Fruit fly (Drosophila melanogaster) whole organism: ENCODE data around the gene sphinx1.

Source experiments
- CG8478 ChIP-seq: fragments of >200 bp; optimal IDR thresholded peaks from 2 replicates; lab custom pipeline; 2018; ENCODE audit warnings: inconsistent platforms
- Dll ChIP-seq: fragments of >200 bp; optimal IDR thresholded peaks from 2 replicates; lab custom pipeline; 2017
- EcR ChIP-seq, 2 experiments: fragments of >200 bp; optimal IDR thresholded peaks; 2 replicates each; lab custom pipeline; 2017; ENCODE audit warnings: missing biosample characterization in 2 of 2, missing genetic modification characterization in 2 of 2, missing genetic modification reagents in 2 of 2
- pan ChIP-seq: fragments of >200 bp; optimal IDR thresholded peaks from 2 replicates; lab custom pipeline; 2017
- psq ChIP-seq: fragments of >200 bp; optimal IDR thresholded peaks from 2 replicates; lab custom pipeline; 2017
- usp ChIP-seq: fragments of >200 bp; optimal IDR thresholded peaks from 2 replicates; lab custom pipeline; 2017; ENCODE audit warnings: missing biosample characterization, missing genetic modification characterization, mixed read lengths

The sphinx1 gene

DNA sequence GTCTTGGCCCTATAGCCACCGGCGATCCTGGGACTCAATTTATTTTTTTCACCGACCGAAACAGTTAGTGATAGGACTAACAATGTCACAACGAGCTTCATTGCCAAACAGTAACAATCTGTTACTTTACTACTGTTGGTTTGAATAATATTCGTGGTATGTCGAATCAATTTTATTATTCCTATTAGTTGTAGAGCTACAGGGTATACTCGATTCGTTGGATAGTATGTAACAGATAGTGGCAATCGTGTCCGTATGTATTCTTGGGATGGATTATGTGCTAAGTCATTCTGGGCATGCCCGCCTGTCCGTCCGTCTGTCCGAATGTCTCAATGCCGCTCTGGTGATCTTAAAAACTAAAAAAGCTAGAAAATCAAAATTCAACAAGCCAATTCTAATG, at the start of gene sphinx1:
Gene sphinx1 (minus strand): TSS at position 101 of the 400 bp plus-strand sequence.
- TF ChIP-seq CG8478 (lab: Kevin White, UChicago), result no peak
- no peak for TF ChIP-seq pan (lab: Kevin White, UChicago)
- TF ChIP-seq psq, result no peak
- TF ChIP-seq usp (GFP tag; lab: Kevin White, UChicago), result no peak
- no peak for TF ChIP-seq Dll
- no peak for TF ChIP-seq EcR (GFP tag; optimal IDR thresholded peaks at IDR 0.05; lab: Kevin White, UChicago)

DNA sequence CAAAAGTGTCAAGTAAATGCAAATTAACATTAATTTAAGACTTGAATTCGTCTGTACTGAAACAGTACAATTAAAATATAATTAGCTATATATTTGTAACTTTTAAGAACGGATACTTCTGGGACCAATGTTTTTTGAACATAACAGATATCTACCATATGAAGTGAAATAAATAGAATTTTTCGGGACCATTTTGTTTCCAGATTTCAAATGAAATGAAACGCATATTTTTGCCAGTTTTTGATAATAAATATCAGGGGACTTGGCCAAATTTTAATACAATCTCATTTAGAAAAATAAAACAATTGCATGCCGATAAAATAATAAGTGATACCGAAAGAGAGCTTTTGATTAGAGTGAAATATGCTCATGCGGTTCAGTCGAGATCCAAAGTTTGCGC, 46.5 kb upstream of the sphinx1 start, which contains the start of gene mthl6:
Gene mthl6 (plus strand): TSS at position 301 of the 400 bp plus-strand sequence.
- TF ChIP-seq CG8478 (lab: Kevin White, UChicago) (no peak), usp (GFP tag; lab: Kevin White, UChicago) (no peak), EcR (GFP tag; optimal IDR thresholded peaks at IDR 0.05; lab: Kevin White, UChicago) (no peak), pan (lab: Kevin White, UChicago) (no peak), Dll (no peak), psq (no peak)

DNA sequence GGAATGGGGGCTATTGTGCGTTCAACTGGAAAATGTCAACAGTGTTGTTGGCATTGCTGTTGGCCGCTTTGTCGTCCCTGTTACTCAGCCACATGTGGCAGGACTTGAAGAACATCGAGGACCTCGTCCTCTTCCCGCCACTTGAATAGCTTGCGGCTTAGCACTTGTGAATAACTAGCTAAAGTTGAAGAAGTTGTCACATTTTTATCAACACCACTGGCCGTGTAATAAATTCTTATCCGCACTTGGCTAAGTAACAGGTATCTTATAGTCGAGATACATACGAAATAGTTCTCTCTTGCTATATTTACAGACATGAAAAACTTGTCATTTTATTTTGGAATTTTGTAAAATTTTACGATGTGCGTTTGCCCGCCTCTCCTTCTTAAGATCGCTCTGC, 36.1 kb upstream of the sphinx1 start, which contains the start of gene CG43292:
Gene CG43292 (plus strand): TSS at position 301 of the 400 bp plus-strand sequence.
- TF ChIP-seq pan (lab: Kevin White, UChicago) (no peak), usp (GFP tag; lab: Kevin White, UChicago) (no peak), psq (no peak), CG8478 (lab: Kevin White, UChicago) (no peak), Dll (no peak), EcR (GFP tag; optimal IDR thresholded peaks at IDR 0.05; lab: Kevin White, UChicago) (no peak)

DNA sequence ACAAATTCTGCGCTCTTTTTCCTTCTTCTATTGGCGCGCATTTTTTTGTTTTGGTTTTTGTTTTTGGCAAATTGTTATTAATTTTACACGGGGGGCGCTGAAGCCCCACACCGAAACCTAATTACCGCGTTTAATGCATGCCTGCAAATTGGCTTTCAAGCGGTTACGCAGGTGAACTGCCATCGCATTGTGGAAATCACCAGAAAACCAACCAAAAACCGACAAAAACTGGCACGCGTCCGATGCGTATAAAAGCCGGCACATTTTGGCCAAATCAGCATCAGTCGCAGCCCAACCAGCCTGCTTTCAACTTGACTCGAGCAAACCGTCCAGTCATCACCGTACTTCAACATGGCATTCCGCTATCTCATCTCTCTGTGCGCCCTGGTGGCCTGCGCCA, 32.1 kb upstream of the sphinx1 start, which contains the start of gene CG8541:
Gene CG8541 (plus strand): TSS at position 301 of the 400 bp plus-strand sequence.
- TF ChIP-seq CG8478 (lab: Kevin White, UChicago) (no peak), pan (lab: Kevin White, UChicago) (no peak), EcR (GFP tag; optimal IDR thresholded peaks at IDR 0.05; lab: Kevin White, UChicago) (no peak), psq (no peak), Dll (no peak), usp (GFP tag; lab: Kevin White, UChicago) (no peak)

DNA sequence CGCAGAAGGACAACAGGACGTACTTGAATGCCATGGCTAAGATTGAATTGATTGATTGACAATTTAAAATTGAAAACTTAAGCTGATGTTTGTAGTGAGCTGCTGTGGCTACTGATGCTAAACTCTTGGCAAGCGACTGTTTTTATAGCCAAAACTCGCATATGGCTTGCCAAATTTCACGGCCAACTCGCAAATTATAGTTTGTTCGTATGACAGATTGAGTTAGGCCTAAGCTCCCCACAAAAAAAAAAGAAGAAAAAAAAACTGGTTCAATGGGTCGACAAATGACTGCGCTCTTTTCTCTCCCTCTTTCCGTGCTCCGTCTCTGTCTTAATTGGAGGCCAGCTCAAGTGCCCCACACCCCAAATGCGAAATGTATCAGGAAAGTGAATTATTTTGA, 31.0 kb upstream of the sphinx1 start, which contains the start of gene CG8543:
Gene CG8543 (minus strand): TSS at position 101 of the 400 bp plus-strand sequence.
- no peak for TF ChIP-seq usp (GFP tag; lab: Kevin White, UChicago)
- TF ChIP-seq psq, result no peak
- TF ChIP-seq CG8478 (lab: Kevin White, UChicago), result no peak
- TF ChIP-seq pan (lab: Kevin White, UChicago), result no peak
- TF ChIP-seq Dll, result no peak
- no peak for TF ChIP-seq EcR (GFP tag; optimal IDR thresholded peaks at IDR 0.05; lab: Kevin White, UChicago)

DNA sequence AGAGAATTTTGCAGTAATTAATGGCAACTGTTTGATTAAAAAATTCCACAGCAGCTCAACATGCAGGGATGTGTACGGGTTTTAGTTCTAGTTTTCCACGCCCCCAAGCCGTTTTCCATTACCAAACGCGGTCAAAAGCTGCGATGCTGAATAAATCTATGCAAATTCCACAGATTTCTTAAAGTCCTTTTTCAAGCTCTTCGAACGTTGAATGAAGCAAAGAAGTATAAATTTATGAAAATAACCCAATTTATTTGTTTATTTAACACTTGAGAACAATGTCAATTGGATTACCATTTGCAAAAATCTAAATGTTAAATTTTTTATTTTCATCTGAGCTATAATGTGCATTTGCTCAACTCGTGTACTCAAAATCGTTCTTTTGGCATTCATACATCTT, 26.0 kb upstream of the sphinx1 start, which contains the start of the genes CG42660, CG42661 and Tsp66A:
Gene CG42660 (plus strand): TSS at position 301 of the 400 bp plus-strand sequence.
Gene CG42661 (plus strand): TSS at position 301 of the 400 bp plus-strand sequence.
Gene Tsp66A (plus strand): TSS at position 301 of the 400 bp plus-strand sequence.
- no peak for TF ChIP-seq Dll
- TF ChIP-seq CG8478 (lab: Kevin White, UChicago), result no peak
- TF ChIP-seq pan (lab: Kevin White, UChicago), result no peak
- TF ChIP-seq EcR (GFP tag; optimal IDR thresholded peaks at IDR 0.05; lab: Kevin White, UChicago), result no peak
- TF ChIP-seq psq, result no peak
- TF ChIP-seq usp (GFP tag; lab: Kevin White, UChicago), result no peak

DNA sequence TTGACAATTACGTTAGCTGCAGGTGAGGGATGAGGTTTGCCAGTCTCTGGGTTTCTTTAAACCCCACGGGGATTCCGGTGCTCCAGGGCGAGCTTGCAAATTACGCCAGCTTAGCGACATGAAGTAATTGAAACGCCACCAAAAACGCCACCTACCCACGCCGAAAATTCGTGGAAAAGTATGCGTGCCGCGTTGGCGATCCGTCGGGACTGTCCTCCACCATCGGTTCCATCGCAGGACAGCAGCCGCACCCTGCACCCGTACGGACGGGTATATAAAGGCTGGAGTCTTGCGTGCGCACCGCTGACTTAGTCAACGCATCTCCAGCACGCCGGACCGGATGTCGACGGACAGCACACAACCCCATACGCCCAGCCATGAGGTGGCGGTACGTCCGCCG, 16.6 kb upstream of the sphinx1 start, which contains the start of gene ppk26:
Gene ppk26 (plus strand): TSS at position 301 of the 400 bp plus-strand sequence.
- TF ChIP-seq EcR (GFP tag; optimal IDR thresholded peaks at IDR 0.05; lab: Kevin White, UChicago) (no peak), psq (no peak), Dll (no peak), pan (lab: Kevin White, UChicago) (no peak), CG8478 (lab: Kevin White, UChicago) (no peak), usp (GFP tag; lab: Kevin White, UChicago) (no peak)

DNA sequence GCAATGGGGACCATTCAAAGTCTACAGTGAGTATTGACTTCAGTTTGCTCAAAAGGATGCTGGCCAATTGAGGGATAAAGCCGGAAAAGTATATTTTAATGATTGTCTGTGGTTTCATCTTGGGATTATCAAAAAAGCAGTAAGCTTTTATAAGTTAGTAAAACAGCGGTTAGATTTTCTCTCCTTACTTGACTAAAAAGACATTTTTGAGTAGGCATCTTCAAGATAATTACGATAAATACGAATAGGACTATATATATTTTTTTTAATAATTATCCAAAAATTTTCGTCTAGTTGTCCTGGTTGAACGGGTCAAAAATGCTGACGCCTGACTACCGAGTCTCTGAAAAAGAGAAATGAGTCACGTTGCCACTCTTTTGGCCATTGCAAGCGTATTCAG, 11.3 kb upstream of the sphinx1 start, which contains the start of gene CG33278:
Gene CG33278 (plus strand): TSS at position 301 of the 400 bp plus-strand sequence.
- TF ChIP-seq CG8478 (lab: Kevin White, UChicago) (no peak), usp (GFP tag; lab: Kevin White, UChicago) (no peak), Dll (no peak), pan (lab: Kevin White, UChicago) (no peak), EcR (GFP tag; optimal IDR thresholded peaks at IDR 0.05; lab: Kevin White, UChicago) (no peak), psq (no peak)

DNA sequence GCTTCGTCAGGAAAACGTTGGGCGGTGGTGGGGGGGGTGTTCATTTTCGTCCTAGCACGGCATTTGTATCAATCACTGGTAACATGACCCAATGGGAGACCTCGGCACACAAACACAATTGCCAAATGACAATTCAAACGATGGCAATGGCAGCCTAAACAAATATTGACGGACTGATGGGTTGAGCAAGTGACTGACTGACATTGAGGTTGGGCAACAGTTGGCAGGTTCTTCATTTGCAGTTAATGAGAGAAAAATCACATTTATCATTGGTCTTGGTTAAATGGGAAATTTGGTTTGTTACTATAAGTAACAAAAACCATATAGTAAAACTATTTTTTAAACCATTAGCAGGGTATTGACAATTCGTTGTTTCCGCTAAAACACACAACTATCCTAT, 9.9 kb upstream of the sphinx1 start:
- TF ChIP-seq psq, result no peak
- no peak for TF ChIP-seq usp (GFP tag; lab: Kevin White, UChicago)
- no peak for TF ChIP-seq EcR (GFP tag; optimal IDR thresholded peaks at IDR 0.05; lab: Kevin White, UChicago)
- no peak for TF ChIP-seq pan (lab: Kevin White, UChicago)

DNA sequence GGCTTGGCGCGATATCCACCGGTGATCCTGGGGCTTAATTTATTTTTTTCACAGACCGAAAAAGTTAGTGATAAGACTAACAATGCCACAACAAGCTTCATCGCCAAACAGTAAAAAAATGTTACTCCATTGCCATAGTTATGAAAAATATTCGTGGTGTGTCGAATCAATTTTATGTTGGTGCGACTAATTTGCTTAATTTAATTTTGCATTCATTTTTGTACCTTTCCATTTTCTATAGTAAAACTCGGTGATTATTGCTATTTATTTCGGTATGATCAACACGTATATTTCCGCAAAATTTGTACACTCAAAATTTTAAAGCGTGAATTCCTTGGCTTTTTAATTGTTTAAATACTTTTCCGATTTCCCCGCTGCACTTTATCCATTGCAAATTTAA, 1.4 kb upstream of the sphinx1 start, which contains the start of gene sphinx2:
Gene sphinx2 (minus strand): TSS at position 101 of the 400 bp plus-strand sequence.
- TF ChIP-seq Dll (no peak), CG8478 (lab: Kevin White, UChicago) (no peak)

DNA sequence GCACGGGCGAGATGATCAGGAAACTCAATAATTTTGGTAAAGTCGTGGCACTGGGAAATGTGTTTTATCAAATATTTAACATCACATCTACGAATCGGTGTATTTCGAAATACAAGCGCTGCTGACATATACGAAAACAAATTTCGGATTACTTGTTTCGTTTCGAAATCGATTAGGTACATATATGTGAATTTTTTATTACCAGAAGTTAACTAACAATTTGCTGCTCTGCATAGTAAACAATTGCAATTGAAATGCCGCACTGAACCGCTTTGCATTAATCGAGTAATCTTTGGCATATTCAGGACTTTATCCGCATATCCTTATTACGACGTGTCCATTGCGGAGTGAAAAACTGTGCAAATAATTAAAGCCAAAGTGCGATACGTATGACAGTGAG, 1.8 kb downstream of the sphinx1 start, which contains the start of gene CG14835:
Gene CG14835 (minus strand): TSS at position 101 of the 400 bp plus-strand sequence.
- TF ChIP-seq CG8478 (lab: Kevin White, UChicago) (no peak), pan (lab: Kevin White, UChicago) (no peak), EcR (GFP tag; optimal IDR thresholded peaks at IDR 0.05; lab: Kevin White, UChicago) (no peak), usp (GFP tag; lab: Kevin White, UChicago) (no peak), psq (no peak), Dll (no peak)
